Fruit fly (Drosophila melanogaster) whole organism, pupa: ENCODE results near the gene PolA1.
A peak's percentile ranks its signal among the peaks of the same experiment; 100 is the strongest.

Source experiments
- CG10348 ChIP-seq: fragments of 200-800 bp; sonication (Bioruptor generic); IDR thresholded peaks from 2 replicates; pipeline ENCODE4 v1.3.6; 2022; ENCODE audit warnings: missing biosample characterization, missing genetic modification characterization
- CG12605 ChIP-seq: fragments of 200-800 bp; sonication (Bioruptor generic); IDR thresholded peaks from 2 replicates; pipeline ENCODE4 v1.3.6; 2022; ENCODE audit warnings: missing biosample characterization, missing genetic modification characterization
- CG13204 ChIP-seq: fragments of 200-800 bp; sonication (Bioruptor generic); optimal IDR thresholded peaks from 2 replicates; lab custom pipeline; 2018; ENCODE audit warnings: missing biosample characterization, mild to moderate bottlenecking, missing genetic modification characterization, moderate library complexity
- CG14655 ChIP-seq: fragments of 200-800 bp; sonication (Bioruptor generic); optimal IDR thresholded peaks from 3 replicates; lab custom pipeline; 2017; ENCODE audit warnings: mild to moderate bottlenecking, missing biosample characterization, missing genetic modification reagents, missing genetic modification characterization
- CG15710 ChIP-seq: fragments of 200-800 bp; sonication (Bioruptor generic); optimal IDR thresholded peaks from 2 replicates; lab custom pipeline; 2018; ENCODE audit warnings: missing biosample characterization, mild to moderate bottlenecking, missing genetic modification characterization, moderate library complexity
- CG17806 ChIP-seq: fragments of 200-800 bp; sonication (Bioruptor generic); optimal IDR thresholded peaks from 2 replicates; lab custom pipeline; 2018; ENCODE audit warnings: missing biosample characterization, mild to moderate bottlenecking, missing genetic modification characterization, moderate library complexity
- CG32121 ChIP-seq: fragments of 200-800 bp; sonication (Bioruptor generic); IDR thresholded peaks from 2 replicates; pipeline ENCODE4 v1.3.6; 2022; ENCODE audit warnings: missing biosample characterization, missing genetic modification characterization
- CG34367 ChIP-seq: fragments of 200-800 bp; sonication (Bioruptor generic); optimal IDR thresholded peaks from 2 replicates; lab custom pipeline; 2018; ENCODE audit warnings: missing biosample characterization, mild to moderate bottlenecking, missing genetic modification characterization
- CG4496 ChIP-seq: fragments of 200-800 bp; sonication (Bioruptor generic); IDR thresholded peaks from 3 replicates; pipeline ENCODE4 v1.3.6; 2022; ENCODE audit warnings: missing biosample characterization, missing genetic modification characterization
- CG8159 ChIP-seq: fragments of 200-800 bp; sonication (Bioruptor generic); optimal IDR thresholded peaks from 3 replicates; lab custom pipeline; 2018; ENCODE audit warnings: missing biosample characterization, mild to moderate bottlenecking, missing genetic modification characterization, moderate library complexity
- CG8301 ChIP-seq: fragments of 200-800 bp; sonication (Bioruptor generic); optimal IDR thresholded peaks from 2 replicates; lab custom pipeline; 2018; ENCODE audit warnings: missing biosample characterization, mild to moderate bottlenecking, missing genetic modification characterization
- CG9948 ChIP-seq: fragments of 200-800 bp; sonication (Bioruptor generic); optimal IDR thresholded peaks from 2 replicates; lab custom pipeline; 2018; ENCODE audit warnings: missing biosample characterization, mild to moderate bottlenecking, missing genetic modification characterization, moderate library complexity
- D1 ChIP-seq: fragments of 200-800 bp; sonication (Bioruptor generic); optimal IDR thresholded peaks from 2 replicates; lab custom pipeline; 2018; ENCODE audit warnings: missing biosample characterization, mild to moderate bottlenecking, missing genetic modification characterization, moderate library complexity
- EcR ChIP-seq: fragments of 200-800 bp; sonication (Bioruptor generic); optimal IDR thresholded peaks from 3 replicates; lab custom pipeline; 2019; ENCODE audit warnings: missing biosample characterization, missing genetic modification characterization, mild to moderate bottlenecking, moderate library complexity, missing genetic modification reagents
- Ets98B ChIP-seq: fragments of 200-800 bp; sonication (Bioruptor generic); IDR thresholded peaks from 2 replicates; pipeline ENCODE4 v1.3.6; 2022; ENCODE audit warnings: missing biosample characterization, missing genetic modification characterization
- Pif1A ChIP-seq: fragments of 200-800 bp; sonication (Bioruptor generic); optimal IDR thresholded peaks from 3 replicates; lab custom pipeline; 2016; ENCODE audit warnings: missing biosample characterization, missing genetic modification characterization
- Pif1B ChIP-seq: fragments of 200-800 bp; sonication (Bioruptor generic); optimal IDR thresholded peaks from 3 replicates; lab custom pipeline; 2016; ENCODE audit warnings: missing biosample characterization, missing genetic modification characterization
- Snoo ChIP-seq: fragments of 200-800 bp; sonication (Bioruptor generic); optimal IDR thresholded peaks from 3 replicates; lab custom pipeline; 2017; ENCODE audit warnings: missing biosample characterization, mild to moderate bottlenecking, missing genetic modification characterization, inconsistent platforms
- fd96Ca ChIP-seq: fragments of 200-800 bp; sonication (Bioruptor generic); IDR thresholded peaks from 3 replicates; pipeline ENCODE4 v1.3.6; 2022; ENCODE audit warnings: missing biosample characterization, missing genetic modification characterization
- gl ChIP-seq: fragments of 200-800 bp; sonication (Bioruptor generic); optimal IDR thresholded peaks from 2 replicates; lab custom pipeline; 2018; ENCODE audit warnings: missing biosample characterization, mild to moderate bottlenecking, missing genetic modification characterization
- rn ChIP-seq: fragments of 200-800 bp; sonication (Bioruptor generic); IDR thresholded peaks from 2 replicates; pipeline ENCODE4 v1.3.6; 2022; ENCODE audit warnings: missing biosample characterization, missing genetic modification characterization

The PolA1 gene

DNA sequence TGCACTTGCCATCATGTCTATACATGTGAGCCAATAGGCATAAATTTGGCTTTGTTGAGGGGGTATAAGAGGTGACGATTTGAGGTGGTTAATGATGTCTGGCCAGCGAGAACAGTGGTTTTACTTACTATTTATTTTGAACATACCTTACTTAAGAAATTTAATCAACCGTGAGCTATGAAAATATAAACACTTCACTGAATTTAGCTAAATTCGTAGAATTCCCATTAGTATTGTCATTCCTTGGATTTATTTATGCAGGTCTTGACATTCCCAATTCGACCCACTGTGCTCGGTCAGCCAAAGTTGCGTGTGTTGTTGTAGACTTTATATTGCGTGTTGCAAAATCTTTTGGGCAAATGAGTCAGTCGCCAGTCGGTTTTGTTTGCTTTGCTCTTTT lies 16.4 kb upstream of the PolA1 start:
- TF ChIP-seq rn (GFP tag; lab: Robert Waterston, UW) (peak; percentile 52; the same call in 1 of the 2 replicates), Pif1B (GFP tag; lab: Kevin White, UChicago) (peak; percentile 32), Ets98B (GFP tag; lab: Robert Waterston, UW) (peak; percentile 70), CG15710 (no peak), gl (no peak), fd96Ca (GFP tag; lab: Robert Waterston, UW) (peak; percentile 80), CG13204 (GFP tag; lab: Kevin White, UChicago) (no peak), CG14655 (GFP tag; lab: Kevin White, UChicago) (peak; percentile 26), CG8301 (tag; lab: Kevin White, UChicago) (peak; percentile 41), Pif1A (peak; percentile 18), EcR (GFP tag; lab: Kevin White, UChicago) (no peak), CG12605 (peak; percentile 33; the same call in 1 of the 2 replicates), CG17806 (tag; lab: Kevin White, UChicago) (peak; percentile 16), CG32121 (GFP tag; lab: Robert Waterston, UW) (peak; percentile 78), CG34367 (no peak), CG4496 (GFP tag; lab: Robert Waterston, UW) (peak; percentile 79), Snoo (tag; lab: Kevin White, UChicago) (no peak), CG8159 (tag; lab: Kevin White, UChicago) (no peak), CG9948 (tag; lab: Kevin White, UChicago) (peak; percentile 13), D1 (tag; lab: Kevin White, UChicago) (no peak), CG10348 (GFP tag; lab: Robert Waterston, UW) (no peak)

DNA sequence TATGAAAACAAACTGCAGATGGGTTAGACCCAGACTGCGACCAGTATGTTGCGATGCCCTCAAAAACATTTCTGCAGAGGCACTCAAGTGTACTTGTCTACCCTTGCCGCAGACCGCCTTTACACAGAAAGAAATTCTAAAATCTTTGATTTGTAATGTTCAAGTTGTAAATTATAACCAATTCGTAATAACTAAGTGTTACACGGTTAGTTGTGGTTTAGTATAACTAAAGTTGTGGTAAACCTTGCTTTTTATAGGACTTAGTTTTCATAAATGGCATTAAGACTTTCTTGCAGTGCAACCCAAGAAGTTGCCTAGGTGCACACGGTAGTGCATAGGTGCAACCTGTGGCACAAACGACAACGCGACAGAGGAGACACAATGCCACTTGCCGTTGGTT lies 10.5 kb upstream of the PolA1 start:
- peak; percentile 68 for TF ChIP-seq Ets98B (GFP tag; lab: Robert Waterston, UW)
- no peak for TF ChIP-seq rn (GFP tag; lab: Robert Waterston, UW)
- TF ChIP-seq CG9948 (tag; lab: Kevin White, UChicago) = peak; percentile 80
- TF ChIP-seq CG8159 (tag; lab: Kevin White, UChicago) = peak; percentile 85
- peak; percentile 84; the same call in 2 of the 3 replicates for TF ChIP-seq CG4496 (GFP tag; lab: Robert Waterston, UW)
- peak; percentile 78 for TF ChIP-seq CG15710
- peak; percentile 55 for TF ChIP-seq CG13204 (GFP tag; lab: Kevin White, UChicago)
- TF ChIP-seq Pif1A = peak; percentile 75
- peak; percentile 34 for TF ChIP-seq D1 (tag; lab: Kevin White, UChicago)
- TF ChIP-seq CG17806 (tag; lab: Kevin White, UChicago) = peak; percentile 88
- TF ChIP-seq CG8301 (tag; lab: Kevin White, UChicago) = peak; percentile 83
- TF ChIP-seq Snoo (tag; lab: Kevin White, UChicago) = no peak
- TF ChIP-seq CG34367 = peak; percentile 82
- peak; percentile 74 for TF ChIP-seq gl
- TF ChIP-seq CG32121 (GFP tag; lab: Robert Waterston, UW) = peak; percentile 39; the same call in 1 of the 2 replicates
- TF ChIP-seq CG10348 (GFP tag; lab: Robert Waterston, UW) = no peak
- peak; percentile 85 for TF ChIP-seq CG14655 (GFP tag; lab: Kevin White, UChicago)
- TF ChIP-seq EcR (GFP tag; lab: Kevin White, UChicago) = no peak
- TF ChIP-seq fd96Ca (GFP tag; lab: Robert Waterston, UW) = no peak; the same call in 2 of the 3 replicates
- peak; percentile 47; the same call in 1 of the 2 replicates for TF ChIP-seq CG12605
- peak; percentile 72 for TF ChIP-seq Pif1B (GFP tag; lab: Kevin White, UChicago)

DNA sequence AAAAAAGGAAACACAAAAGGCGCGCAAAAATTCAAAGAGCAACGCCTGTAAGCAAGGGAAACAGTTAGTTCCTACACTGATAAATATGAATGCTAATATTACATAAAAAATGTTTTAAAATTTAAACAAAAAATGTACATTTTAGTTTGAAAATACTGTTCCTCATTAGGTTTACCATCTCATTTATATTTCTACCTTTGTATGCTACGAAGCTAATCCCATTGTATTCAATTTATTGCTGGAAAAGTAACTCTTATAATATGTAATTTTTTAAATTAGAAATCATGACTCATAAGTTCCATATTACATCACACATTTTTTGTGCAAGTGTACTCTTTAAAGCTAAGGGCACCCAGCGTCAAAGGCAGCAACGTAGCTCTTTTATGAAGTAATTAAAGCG lies 7.8 kb upstream of the PolA1 start:
- TF ChIP-seq CG15710 = peak; percentile 43
- TF ChIP-seq CG4496 (GFP tag; lab: Robert Waterston, UW) = no peak
- peak; percentile 1 for TF ChIP-seq CG34367
- peak; percentile 55 for TF ChIP-seq CG8159 (tag; lab: Kevin White, UChicago)
- no peak for TF ChIP-seq Pif1B (GFP tag; lab: Kevin White, UChicago)
- TF ChIP-seq CG8301 (tag; lab: Kevin White, UChicago) = peak; percentile 15
- TF ChIP-seq Pif1A = no peak
- no peak for TF ChIP-seq CG32121 (GFP tag; lab: Robert Waterston, UW)
- no peak for TF ChIP-seq CG12605
- peak; percentile 24 for TF ChIP-seq CG14655 (GFP tag; lab: Kevin White, UChicago)
- TF ChIP-seq gl = no peak
- TF ChIP-seq Ets98B (GFP tag; lab: Robert Waterston, UW) = no peak
- TF ChIP-seq CG10348 (GFP tag; lab: Robert Waterston, UW) = no peak
- no peak for TF ChIP-seq rn (GFP tag; lab: Robert Waterston, UW)
- TF ChIP-seq Snoo (tag; lab: Kevin White, UChicago) = no peak
- no peak for TF ChIP-seq fd96Ca (GFP tag; lab: Robert Waterston, UW)
- no peak for TF ChIP-seq EcR (GFP tag; lab: Kevin White, UChicago)
- no peak for TF ChIP-seq CG13204 (GFP tag; lab: Kevin White, UChicago)
- TF ChIP-seq D1 (tag; lab: Kevin White, UChicago) = no peak
- TF ChIP-seq CG9948 (tag; lab: Kevin White, UChicago) = peak; percentile 52
- peak; percentile 59 for TF ChIP-seq CG17806 (tag; lab: Kevin White, UChicago)

DNA sequence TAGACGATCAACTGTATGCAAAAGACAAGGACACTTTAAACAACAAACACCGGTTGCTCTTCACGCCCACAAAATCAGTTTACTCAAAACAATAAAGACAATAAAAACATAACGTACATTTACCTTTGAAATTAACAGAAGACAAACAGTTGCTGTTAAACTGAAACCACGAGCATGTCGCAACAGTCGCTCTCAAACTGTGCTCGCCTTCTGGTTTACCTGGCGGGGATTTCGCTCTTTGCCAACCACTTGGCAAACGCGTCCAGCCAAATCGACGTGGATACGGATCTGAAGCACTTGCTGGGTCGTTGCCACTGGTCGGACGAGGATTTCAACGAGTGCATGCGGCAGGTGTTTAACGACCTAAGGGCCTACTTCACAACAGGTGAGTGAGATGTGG lies 6.1 kb downstream of the PolA1 start:
- TF ChIP-seq Snoo (tag; lab: Kevin White, UChicago) (no peak), CG34367 (no peak), CG4496 (GFP tag; lab: Robert Waterston, UW) (no peak), rn (GFP tag; lab: Robert Waterston, UW) (no peak), Pif1B (GFP tag; lab: Kevin White, UChicago) (no peak), Pif1A (no peak)
- TF ChIP-seq, all 21 proteins: peak for 0

DNA sequence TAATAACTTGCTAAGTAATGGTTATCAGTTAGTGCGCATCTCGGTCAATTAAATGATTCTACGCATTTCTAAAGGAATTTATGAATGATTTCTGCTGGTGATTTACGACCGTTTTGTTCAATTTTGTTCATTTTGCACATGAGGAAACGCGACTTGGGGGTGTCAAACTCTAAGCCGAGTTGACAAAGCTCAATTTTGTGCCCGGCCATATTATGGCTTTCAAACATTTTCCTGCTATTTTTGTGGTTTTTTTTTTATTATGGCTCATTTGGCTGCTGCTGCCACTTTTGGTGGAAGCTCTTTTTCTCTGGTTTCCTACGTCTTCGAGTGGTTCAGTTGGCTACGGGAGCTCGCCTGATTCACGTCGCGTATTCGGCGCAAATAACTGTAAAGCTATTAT lies 7.5 kb downstream of the PolA1 start, which contains the start of gene Jhbp16:
TSS of gene Jhbp16 (plus strand) at position 301 of the 400 bp plus-strand sequence.
- 0 out of 3 replicates have a peak, but pooled peaks have one; percentile 50 for TF ChIP-seq CG4496 (GFP tag; lab: Robert Waterston, UW)
- TF ChIP-seq fd96Ca (GFP tag; lab: Robert Waterston, UW) = no peak
